Fruit fly (Drosophila melanogaster) whole organism, adult: ENCODE data around the gene pelo.

Experiments
- CG12768 ChIP-seq: fragments of 200-800 bp; sonication (Bioruptor generic); optimal IDR thresholded peaks from 2 replicates; lab custom pipeline; 2017; ENCODE audit warnings: missing biosample characterization, missing genetic modification characterization, mild to moderate bottlenecking, moderate library complexity, missing genetic modification reagents
- CG14711 ChIP-seq: fragments of 200-800 bp; sonication (Bioruptor generic); optimal IDR thresholded peaks from 2 replicates; lab custom pipeline; 2018; ENCODE audit warnings: missing biosample characterization, mild to moderate bottlenecking, missing genetic modification characterization, moderate library complexity
- cnc ChIP-seq, 2 experiments: fragments of >200 bp; optimal IDR thresholded peaks; 2 replicates each; lab custom pipeline; 2017
- kay ChIP-seq: fragments of 200-800 bp; sonication (Bioruptor generic); peaks from one replicate; lab custom pipeline; 2016; ENCODE audit warnings: missing biosample characterization, missing genetic modification characterization, borderline replicate concordance

- no peak for TF ChIP-seq kay (GFP tag; lab: Kevin White, UChicago)
- TF ChIP-seq CG14711 = no peak
- TF ChIP-seq CG12768 (GFP tag; lab: Kevin White, UChicago) = no peak
- no peak for TF ChIP-seq cnc (optimal IDR thresholded peaks at IDR 0.05; lab: Kevin White, UChicago)
These were observed 29.6 kb upstream of the pelo start for dm6 chr2L:9670909-9671422.
